Worm (Caenorhabditis elegans) whole organism, late embryonic: Measurements from ENCODE around the gene clc-28.

Experiments used
- K09A11.1 ChIP-seq: sonication (generic microtip); optimal IDR thresholded peaks from 2 replicates; lab custom pipeline; 2017; ENCODE audit warnings: antibody characterized with exemption, mild to moderate bottlenecking, missing genetic modification characterization, missing compliant biosample characterization; ENCODE audit not compliant: insufficient read depth
- ceh-19 ChIP-seq: fragments of 200-800 bp; sonication (Bioruptor generic); optimal IDR thresholded peaks from 2 replicates; lab custom pipeline; 2018; ENCODE audit warnings: mild to moderate bottlenecking, missing genetic modification characterization, missing compliant biosample characterization
- ceh-24 ChIP-seq: sonication (generic microtip); optimal IDR thresholded peaks from 2 replicates; lab custom pipeline; 2016; ENCODE audit warnings: mild to moderate bottlenecking, missing genetic modification characterization, missing compliant biosample characterization
- ceh-34 ChIP-seq: sonication (generic microtip); optimal IDR thresholded peaks from 2 replicates; lab custom pipeline; 2016; ENCODE audit warnings: mild to moderate bottlenecking, missing genetic modification characterization, missing compliant biosample characterization
- dve-1 ChIP-seq: sonication (generic microtip); optimal IDR thresholded peaks from 2 replicates; lab custom pipeline; 2017; ENCODE audit warnings: antibody characterized with exemption, mild to moderate bottlenecking, missing genetic modification characterization, missing compliant biosample characterization
- elt-2 ChIP-seq: sonication (generic microtip); optimal IDR thresholded peaks from 2 replicates; lab custom pipeline; 2016; ENCODE audit warnings: missing genetic modification reagents, missing genetic modification characterization, missing compliant biosample characterization
- lim-6 ChIP-seq: sonication (generic microtip); optimal IDR thresholded peaks from 2 replicates; lab custom pipeline; 2016; ENCODE audit warnings: missing genetic modification characterization, missing compliant biosample characterization
- nhr-11 ChIP-seq: fragments of 150-350 bp; optimal IDR thresholded peaks from 2 replicates; lab custom pipeline; 2014; ENCODE audit warnings: missing biosample characterization, missing genetic modification characterization
- pha-4 ChIP-seq: fragments of 150-350 bp; optimal IDR thresholded peaks from 2 replicates; lab custom pipeline; 2018; ENCODE audit warnings: missing biosample characterization, missing genetic modification reagents, missing genetic modification characterization
- pqm-1 ChIP-seq: sonication (generic microtip); optimal IDR thresholded peaks from 2 replicates; lab custom pipeline; 2016; ENCODE audit warnings: missing genetic modification characterization, missing compliant biosample characterization
- tbx-2 ChIP-seq: sonication (generic microtip); optimal IDR thresholded peaks from 2 replicates; lab custom pipeline; 2016; ENCODE audit warnings: missing genetic modification characterization, missing compliant biosample characterization

- TF ChIP-seq elt-2 (tag; lab: Kevin White, UChicago) (no peak), pha-4 (tag; lab: Kevin White, UChicago) (no peak), dve-1 (tag; lab: Kevin White, UChicago) (no peak), ceh-34 (tag; lab: Kevin White, UChicago) (no peak), ceh-19 (GFP tag; lab: Kevin White, UChicago) (no peak), ceh-24 (tag; lab: Kevin White, UChicago) (no peak), tbx-2 (tag; lab: Kevin White, UChicago) (no peak), K09A11.1 (tag; lab: Kevin White, UChicago) (no peak), nhr-11 (no peak), lim-6 (tag; lab: Kevin White, UChicago) (no peak), pqm-1 (tag; lab: Kevin White, UChicago) (no peak)
Measured at ce11 chrIII:8380645-8381044, 41.4 kb upstream of the clc-28 start, which contains the start of gene R05D3.12.
